Fruit fly (Drosophila melanogaster): ENCODE measurements around the gene CG42502.

- TF ChIP-seq D1 (tag; optimal IDR thresholded peaks at IDR 0.05) (no peak), CG17806 (tag; optimal IDR thresholded peaks at IDR 0.05) (peak; percentile 8)
Observed at dm6 chr2L:18810960-18811642, at the start of gene CG42502, which contains the start of gene CG10570.

Data from whole organism, pupa.